Worm (Caenorhabditis elegans) whole organism, L2 larva: ENCODE data around the gene tbc-12.

Experiments
- Y55F3AM.14 ChIP-seq: fragments of 200-800 bp; sonication (Bioruptor generic); optimal IDR thresholded peaks from 2 replicates; lab custom pipeline; 2018; ENCODE audit warnings: mild to moderate bottlenecking, missing genetic modification characterization, missing compliant biosample characterization
- alr-1 ChIP-seq: fragments of 150-350 bp; optimal IDR thresholded peaks from 2 replicates; lab custom pipeline; 2014; ENCODE audit warnings: missing biosample characterization, missing genetic modification characterization
- blmp-1 ChIP-seq: sonication (generic microtip); optimal IDR thresholded peaks from 2 replicates; lab custom pipeline; 2017; ENCODE audit warnings: missing genetic modification characterization, mild to moderate bottlenecking, missing compliant biosample characterization, antibody characterized with exemption, moderate library complexity; ENCODE audit not compliant: insufficient read depth
- elt-1 ChIP-seq: fragments of 150-350 bp; optimal IDR thresholded peaks from 2 replicates; lab custom pipeline; 2014; ENCODE audit warnings: missing biosample characterization, missing genetic modification characterization
- fos-1 ChIP-seq: fragments of 150-350 bp; optimal IDR thresholded peaks from 2 replicates; lab custom pipeline; 2014; ENCODE audit warnings: missing biosample characterization, missing genetic modification characterization
- lsy-2 ChIP-seq, 2 experiments: fragments of 150-350 bp in 1 of 2; sonication (generic microtip) in 1 of 2; optimal IDR thresholded peaks; 2 replicates each; lab custom pipeline; 2014 to 2017; ENCODE audit warnings: missing biosample characterization in 2 of 2, missing genetic modification characterization in 2 of 2
- mab-5 ChIP-seq: fragments of 150-350 bp; optimal IDR thresholded peaks from 2 replicates; lab custom pipeline; 2014; ENCODE audit warnings: missing biosample characterization, missing genetic modification characterization
- mbf-1 ChIP-seq: sonication (generic microtip); optimal IDR thresholded peaks from 2 replicates; lab custom pipeline; 2017; ENCODE audit warnings: missing biosample characterization, missing genetic modification characterization
- nhr-129 ChIP-seq: fragments of 150-350 bp; optimal IDR thresholded peaks from 2 replicates; lab custom pipeline; 2014; ENCODE audit warnings: missing biosample characterization, missing genetic modification characterization
- nhr-6 ChIP-seq: fragments of 150-350 bp; optimal IDR thresholded peaks from 2 replicates; lab custom pipeline; 2014; ENCODE audit warnings: missing biosample characterization, missing genetic modification characterization

The tbc-12 gene

ce11 chrX:2478823-2479222, 53.4 kb downstream of the tbc-12 start, which contains the start of gene K02E10.5:
TSS of gene K02E10.5 (minus strand) at chrX:2478923.
- TF ChIP-seq elt-1 (tag; lab: Kevin White, UChicago) = no peak
- TF ChIP-seq blmp-1 (tag; lab: Kevin White, UChicago) = no peak
- no peak for TF ChIP-seq alr-1
- no peak for TF ChIP-seq nhr-6
- no peak for TF ChIP-seq mbf-1 (tag; lab: Kevin White, UChicago)
- TF ChIP-seq fos-1 (tag; lab: Kevin White, UChicago) = no peak
- no peak for TF ChIP-seq mab-5 (tag; lab: Kevin White, UChicago)

DNA sequence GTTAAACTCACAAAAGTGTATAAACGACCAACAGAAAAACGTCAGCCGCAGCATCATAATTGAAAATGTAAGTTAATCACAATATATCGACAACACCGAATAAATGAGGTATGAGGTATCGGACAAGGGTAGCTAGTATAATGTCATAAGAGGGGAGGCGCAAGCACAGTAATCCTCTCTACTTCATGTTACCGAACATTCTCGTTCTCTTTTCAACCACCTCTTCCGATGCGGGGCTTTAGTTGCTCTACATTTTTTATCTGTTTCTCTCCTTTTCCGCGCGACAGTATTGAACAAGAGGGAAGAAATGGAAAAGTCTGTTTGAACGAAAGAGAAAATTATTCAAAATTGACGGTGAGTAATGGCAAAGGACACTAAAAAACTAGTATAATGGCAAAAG, 56.4 kb downstream of the tbc-12 start, which contains the start of gene R04B3.3:
Gene R04B3.3 (minus strand): TSS at position 101 of the 400 bp plus-strand sequence.
- TF ChIP-seq nhr-129 (tag; lab: Kevin White, UChicago) (no peak), Y55F3AM.14 (no peak), lsy-2 (tag; optimal IDR thresholded peaks at IDR 0.05; lab: Kevin White, UChicago) (no peak)
- TF ChIP-seq, all 48 proteins: peak for 0
